Fruit fly (Drosophila melanogaster) whole organism, pupa: ENCODE results near the gene Spn38F.

Experiments used
- CG4496 ChIP-seq: fragments of 200-800 bp; sonication (Bioruptor generic); IDR thresholded peaks from 3 replicates; pipeline ENCODE4 v1.3.6; 2022; ENCODE audit warnings: missing biosample characterization, missing genetic modification characterization
- CG8159 ChIP-seq: fragments of 200-800 bp; sonication (Bioruptor generic); optimal IDR thresholded peaks from 3 replicates; lab custom pipeline; 2018; ENCODE audit warnings: missing biosample characterization, mild to moderate bottlenecking, missing genetic modification characterization, moderate library complexity
- CG8301 ChIP-seq: fragments of 200-800 bp; sonication (Bioruptor generic); optimal IDR thresholded peaks from 2 replicates; lab custom pipeline; 2018; ENCODE audit warnings: missing biosample characterization, mild to moderate bottlenecking, missing genetic modification characterization
- EcR ChIP-seq: fragments of 200-800 bp; sonication (Bioruptor generic); optimal IDR thresholded peaks from 3 replicates; lab custom pipeline; 2019; ENCODE audit warnings: missing biosample characterization, missing genetic modification characterization, mild to moderate bottlenecking, moderate library complexity, missing genetic modification reagents
- Pif1B ChIP-seq: fragments of 200-800 bp; sonication (Bioruptor generic); optimal IDR thresholded peaks from 3 replicates; lab custom pipeline; 2016; ENCODE audit warnings: missing biosample characterization, missing genetic modification characterization
- Snoo ChIP-seq: fragments of 200-800 bp; sonication (Bioruptor generic); optimal IDR thresholded peaks from 3 replicates; lab custom pipeline; 2017; ENCODE audit warnings: missing biosample characterization, mild to moderate bottlenecking, missing genetic modification characterization, inconsistent platforms
- fd96Ca ChIP-seq: fragments of 200-800 bp; sonication (Bioruptor generic); IDR thresholded peaks from 3 replicates; pipeline ENCODE4 v1.3.6; 2022; ENCODE audit warnings: missing biosample characterization, missing genetic modification characterization

DNA sequence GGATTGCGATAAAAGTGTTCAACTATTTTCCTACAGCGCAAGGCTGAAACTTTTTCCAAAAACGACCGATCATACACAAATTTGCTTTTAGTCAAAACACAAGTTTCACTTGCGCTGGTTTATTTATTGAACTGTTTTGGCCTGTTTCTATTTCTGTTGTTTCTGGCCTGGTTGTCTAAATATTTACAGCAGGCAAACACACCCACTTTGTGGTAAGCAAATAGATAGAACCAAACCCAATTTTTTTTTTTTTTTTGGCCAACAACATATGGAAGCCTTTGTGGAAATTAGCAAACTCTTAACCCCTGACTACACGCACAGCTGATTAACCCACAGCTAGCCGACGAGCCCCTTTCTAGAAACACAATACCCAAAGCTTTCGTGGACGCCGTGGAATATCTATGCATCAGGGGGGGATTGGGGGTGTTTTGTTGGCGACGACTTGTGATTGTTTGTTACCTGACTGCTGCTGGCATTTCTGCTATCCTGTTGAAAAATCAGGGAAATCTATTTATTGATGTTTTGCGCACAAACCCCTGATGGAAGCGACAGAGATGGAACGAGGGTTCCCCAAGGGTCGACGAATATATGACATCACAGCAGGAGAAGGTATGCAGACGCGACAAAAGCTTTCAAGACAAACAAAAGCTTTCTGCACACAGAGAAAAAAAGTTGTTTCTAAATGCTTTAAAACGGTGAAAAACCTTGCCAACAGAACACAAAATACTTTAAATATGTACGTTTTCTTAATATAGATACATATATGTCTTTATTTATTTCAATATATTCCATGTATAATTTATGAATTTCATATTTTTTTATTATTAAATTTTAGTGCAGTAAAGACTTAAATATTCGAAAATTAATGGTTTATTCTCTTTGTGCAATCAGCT, 29.9 kb downstream of the Spn38F start:
- TF ChIP-seq CG8159 (tag; lab: Kevin White, UChicago): peak; percentile 63
- no peak for TF ChIP-seq EcR (GFP tag; lab: Kevin White, UChicago)
- TF ChIP-seq CG8301 (tag; lab: Kevin White, UChicago): no peak
- peak; percentile 3 for TF ChIP-seq Snoo (tag; lab: Kevin White, UChicago)
- TF ChIP-seq Pif1B (GFP tag; lab: Kevin White, UChicago): no peak
- TF ChIP-seq fd96Ca: no peak
- TF ChIP-seq CG4496 (GFP tag; lab: Robert Waterston, UW): 0 out of 3 replicates have a peak, but pooled peaks have one; percentile 8
